Worm (Caenorhabditis elegans) whole organism, mixed stage, embryonic: ENCODE measurements around the gene atat-2.

Source experiments
- blmp-1 ChIP-seq: fragments of 150-350 bp; optimal IDR thresholded peaks from 2 replicates; lab custom pipeline; 2014; ENCODE audit warnings: missing biosample characterization, missing genetic modification characterization
- lin-13 ChIP-seq: fragments of 150-350 bp; optimal IDR thresholded peaks from 2 replicates; lab custom pipeline; 2014; ENCODE audit warnings: missing biosample characterization, missing genetic modification characterization
- mep-1 ChIP-seq: fragments of 150-350 bp; optimal IDR thresholded peaks from 2 replicates; lab custom pipeline; 2017; ENCODE audit warnings: missing biosample characterization, missing genetic modification reagents, missing genetic modification characterization, inconsistent platforms
- snpc-4 ChIP-seq: fragments of 150-350 bp; optimal IDR thresholded peaks from 2 replicates; lab custom pipeline; 2014; ENCODE audit warnings: missing biosample characterization, missing genetic modification characterization
- unc-62 ChIP-seq: fragments of 150-350 bp; optimal IDR thresholded peaks from 2 replicates; lab custom pipeline; 2014; ENCODE audit warnings: missing biosample characterization, missing genetic modification reagents, missing genetic modification characterization
- ztf-11 ChIP-seq: fragments of 150-350 bp; optimal IDR thresholded peaks from 2 replicates; lab custom pipeline; 2014; ENCODE audit warnings: missing biosample characterization, missing genetic modification characterization

DNA sequence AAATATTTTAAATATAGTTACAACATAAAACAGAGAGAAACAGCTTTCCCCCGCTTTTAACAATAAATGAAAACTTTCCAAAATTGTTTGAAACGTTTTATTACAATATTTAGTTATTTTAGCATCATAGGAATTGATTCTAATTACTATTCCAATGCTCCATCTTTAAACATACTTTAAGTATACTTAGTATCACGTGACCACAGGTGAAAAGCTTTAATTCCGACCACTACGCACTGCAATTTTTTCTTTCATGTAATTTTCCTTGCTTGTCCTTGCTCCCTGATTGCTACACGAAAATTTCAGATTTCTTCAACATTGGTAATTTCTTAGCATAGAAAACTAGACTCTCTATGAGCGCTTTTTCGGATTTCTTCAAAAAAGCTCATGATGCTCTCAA, 48.1 kb downstream of the atat-2 start, which contains the start of gene tbc-16:
- TF ChIP-seq snpc-4: no peak
- TF ChIP-seq mep-1 (tag; lab: Kevin White, UChicago): no peak
- no peak for TF ChIP-seq blmp-1 (tag; lab: Kevin White, UChicago)
- no peak for TF ChIP-seq ztf-11 (tag; lab: Kevin White, UChicago)
- no peak for TF ChIP-seq lin-13
- no peak for TF ChIP-seq unc-62 (GFP tag; lab: Kevin White, UChicago)
